Worm (Caenorhabditis elegans) whole organism, young adult: ENCODE data around the gene F49E12.7.
A peak's percentile ranks its signal among the peaks of the same experiment; 100 is the strongest.

ENCODE experiments used
- B0336.3 ChIP-seq: fragments of 200-800 bp; sonication (Bioruptor generic); IDR thresholded peaks from 2 replicates; pipeline ENCODE4 v1.3.6; 2022; ENCODE audit warnings: missing genetic modification characterization, missing compliant biosample characterization
- C17E4.6 ChIP-seq: fragments of 200-800 bp; sonication (Bioruptor generic); IDR thresholded peaks from 2 replicates; pipeline ENCODE4 v1.3.6; 2022; ENCODE audit warnings: missing genetic modification reagents, missing genetic modification characterization, missing compliant biosample characterization
- F33H1.4 ChIP-seq: fragments of 200-800 bp; sonication (Bioruptor generic); IDR thresholded peaks from 2 replicates; pipeline ENCODE4 v1.3.6; 2022; ENCODE audit warnings: missing genetic modification reagents, missing genetic modification characterization, missing compliant biosample characterization
- F55B11.4 ChIP-seq: sonication (generic microtip); optimal IDR thresholded peaks from 2 replicates; lab custom pipeline; 2016; ENCODE audit warnings: missing compliant biosample characterization, missing genetic modification characterization, borderline replicate concordance; ENCODE audit not compliant: insufficient read depth
- F57A8.1 ChIP-seq: fragments of 200-800 bp; sonication (Bioruptor generic); optimal IDR thresholded peaks from 2 replicates; lab custom pipeline; 2018; ENCODE audit warnings: mild to moderate bottlenecking, missing genetic modification characterization, moderate library complexity, missing compliant biosample characterization
- K11D2.4 ChIP-seq: fragments of 200-800 bp; sonication (Bioruptor generic); IDR thresholded peaks from 2 replicates; pipeline ENCODE4 v1.3.6; 2022; ENCODE audit warnings: missing genetic modification reagents, missing genetic modification characterization, missing compliant biosample characterization
- Y79H2A.3 ChIP-seq: fragments of 200-800 bp; sonication (Bioruptor generic); conservative IDR thresholded peaks from 2 replicates; pipeline ENCODE4 v1.3.6; 2022; ENCODE audit warnings: missing genetic modification reagents, missing genetic modification characterization, missing compliant biosample characterization
- akir-1 ChIP-seq: fragments of 200-800 bp; sonication (Bioruptor generic); optimal IDR thresholded peaks from 2 replicates; lab custom pipeline; 2018; ENCODE audit warnings: mild to moderate bottlenecking, missing genetic modification characterization, moderate library complexity, missing compliant biosample characterization
- aptf-2 ChIP-seq: fragments of 200-800 bp; sonication (Bioruptor generic); conservative IDR thresholded peaks from 2 replicates; pipeline ENCODE4 v1.3.6; 2022; ENCODE audit warnings: missing genetic modification reagents, missing genetic modification characterization, missing compliant biosample characterization
- bed-2 ChIP-seq: fragments of 200-800 bp; sonication (Bioruptor generic); IDR thresholded peaks from 2 replicates; pipeline ENCODE4 v1.3.6; 2022; ENCODE audit warnings: missing genetic modification reagents, missing genetic modification characterization, missing compliant biosample characterization
- ceh-40 ChIP-seq: fragments of 200-800 bp; sonication (Bioruptor generic); IDR thresholded peaks from 2 replicates; pipeline ENCODE4 v1.3.6; 2022; ENCODE audit warnings: missing genetic modification characterization, missing compliant biosample characterization
- chd-7 ChIP-seq: sonication (generic microtip); optimal IDR thresholded peaks from 2 replicates; lab custom pipeline; 2016; ENCODE audit warnings: mild to moderate bottlenecking, missing genetic modification characterization, moderate library complexity, missing compliant biosample characterization
- dpff-1 ChIP-seq: sonication (generic microtip); optimal IDR thresholded peaks from 2 replicates; lab custom pipeline; 2017; ENCODE audit warnings: mild to moderate bottlenecking, missing genetic modification characterization, missing compliant biosample characterization
- egrh-3 ChIP-seq: fragments of 200-800 bp; sonication (Bioruptor generic); IDR thresholded peaks from 2 replicates; pipeline ENCODE4 v1.3.6; 2022; ENCODE audit warnings: missing genetic modification reagents, missing genetic modification characterization, missing compliant biosample characterization
- him-1 ChIP-seq: sonication (generic microtip); optimal IDR thresholded peaks from 2 replicates; lab custom pipeline; 2016; ENCODE audit warnings: missing genotype, missing genetic modification reagents, missing genetic modification characterization, missing compliant biosample characterization
- hlh-12 ChIP-seq: sonication (generic microtip); optimal IDR thresholded peaks from 2 replicates; lab custom pipeline; 2016; ENCODE audit warnings: missing genetic modification characterization, missing compliant biosample characterization
- hmg-20 ChIP-seq: fragments of 200-800 bp; sonication (Bioruptor generic); IDR thresholded peaks from 2 replicates; pipeline ENCODE4 v1.3.6; 2022; ENCODE audit warnings: missing genetic modification reagents, missing genetic modification characterization, missing compliant biosample characterization
- lin-54 ChIP-seq: fragments of 200-800 bp; sonication (Bioruptor generic); optimal IDR thresholded peaks from 2 replicates; lab custom pipeline; 2018; ENCODE audit warnings: mild to moderate bottlenecking, missing genetic modification characterization, missing compliant biosample characterization
- madf-3 ChIP-seq: fragments of 200-800 bp; sonication (Bioruptor generic); IDR thresholded peaks from 2 replicates; pipeline ENCODE4 v1.3.6; 2022; ENCODE audit warnings: missing genetic modification reagents, missing genetic modification characterization, missing compliant biosample characterization
- madf-8 ChIP-seq: fragments of 200-800 bp; sonication (Bioruptor generic); conservative IDR thresholded peaks from 2 replicates; pipeline ENCODE4 v1.3.6; 2022; ENCODE audit warnings: missing genetic modification reagents, missing genetic modification characterization, missing compliant biosample characterization
- mel-28 ChIP-seq: sonication (generic microtip); optimal IDR thresholded peaks from 2 replicates; lab custom pipeline; 2016; ENCODE audit warnings: borderline replicate concordance, mild to moderate bottlenecking, missing genetic modification characterization, missing compliant biosample characterization
- mes-4 ChIP-seq: sonication (generic microtip); optimal IDR thresholded peaks from 2 replicates; lab custom pipeline; 2016; ENCODE audit warnings: missing genotype, missing genetic modification characterization, missing compliant biosample characterization
- mxl-1 ChIP-seq: sonication (generic microtip); optimal IDR thresholded peaks from 2 replicates; lab custom pipeline; 2016; ENCODE audit warnings: missing genetic modification characterization, missing compliant biosample characterization
- nfya-1 ChIP-seq: sonication (generic microtip); optimal IDR thresholded peaks from 2 replicates; lab custom pipeline; 2017; ENCODE audit warnings: antibody characterized with exemption, missing compliant biosample characterization, missing genetic modification characterization, borderline replicate concordance; ENCODE audit not compliant: insufficient read depth
- nfya-2 ChIP-seq: fragments of 200-800 bp; sonication (Bioruptor generic); IDR thresholded peaks from 2 replicates; pipeline ENCODE4 v1.3.6; 2022; ENCODE audit warnings: missing genetic modification reagents, missing genetic modification characterization, missing compliant biosample characterization
- nhr-179 ChIP-seq: sonication (generic microtip); optimal IDR thresholded peaks from 2 replicates; lab custom pipeline; 2016; ENCODE audit warnings: mild to moderate bottlenecking, missing genetic modification characterization, missing compliant biosample characterization
- nhr-90 ChIP-seq: sonication (generic microtip); optimal IDR thresholded peaks from 2 replicates; lab custom pipeline; 2016; ENCODE audit warnings: missing genotype, mild to moderate bottlenecking, missing genetic modification characterization, missing compliant biosample characterization
- tlf-1 ChIP-seq: fragments of 200-800 bp; sonication (Bioruptor generic); optimal IDR thresholded peaks from 2 replicates; lab custom pipeline; 2018; ENCODE audit warnings: mild to moderate bottlenecking, missing genetic modification characterization, missing compliant biosample characterization
- unc-62 ChIP-seq: fragments of 150-350 bp; optimal IDR thresholded peaks from 2 replicates; lab custom pipeline; 2014; ENCODE audit warnings: missing biosample characterization, missing genetic modification reagents, missing genetic modification characterization
- zfh-2 ChIP-seq: fragments of 200-800 bp; sonication (Bioruptor generic); conservative IDR thresholded peaks from 2 replicates; pipeline ENCODE4 v1.3.6; 2022; ENCODE audit warnings: missing genetic modification reagents, missing genetic modification characterization, missing compliant biosample characterization
- zim-3 ChIP-seq: sonication (generic microtip); optimal IDR thresholded peaks from 2 replicates; lab custom pipeline; 2017; ENCODE audit warnings: mild to moderate bottlenecking, missing genetic modification characterization, moderate library complexity, missing compliant biosample characterization
- ztf-6 ChIP-seq: fragments of 200-800 bp; sonication (Bioruptor generic); IDR thresholded peaks from 2 replicates; pipeline ENCODE4 v1.3.6; 2022; ENCODE audit warnings: missing genetic modification reagents, missing genetic modification characterization, missing compliant biosample characterization

The F49E12.7 gene

ce11 chrII:8369059-8369458, 26.9 kb downstream of the F49E12.7 start, which contains the start of gene amt-3:
Gene amt-3, minus strand, starts transcription at chrII:8369159.
- no peak for TF ChIP-seq chd-7 (tag; lab: Kevin White, UChicago)
- no peak for TF ChIP-seq tlf-1 (GFP tag; lab: Kevin White, UChicago)
- no peak for TF ChIP-seq F57A8.1 (GFP tag; lab: Kevin White, UChicago)
- no peak for TF ChIP-seq hlh-12
- TF ChIP-seq, all 124 proteins: peak for 0

- TF ChIP-seq F57A8.1 (GFP tag; lab: Kevin White, UChicago) = no peak
- no peak for TF ChIP-seq bed-2 (GFP tag; lab: Robert Waterston, UW)
- TF ChIP-seq F33H1.4 (GFP tag; lab: Robert Waterston, UW) = no peak
- TF ChIP-seq F55B11.4 (tag; lab: Kevin White, UChicago) = no peak
Observed at ce11 chrII:8360453-8360852, 35.5 kb downstream of the F49E12.7 start, which contains the start of gene M195.2. Gene M195.2, plus strand, starts transcription at chrII:8360753.

ce11 chrII:8359350-8359749, 36.6 kb downstream of the F49E12.7 start, which contains the start of gene col-77:
Gene col-77, minus strand, starts transcription at chrII:8359381.
- TF ChIP-seq mel-28 (tag; lab: Kevin White, UChicago) (no peak), ceh-40 (GFP tag; lab: Robert Waterston, UW) (no peak), F57A8.1 (GFP tag; lab: Kevin White, UChicago) (no peak), mxl-1 (tag; lab: Kevin White, UChicago) (no peak), nfya-1 (no peak), Y79H2A.3 (no peak), zim-3 (no peak), madf-8 (GFP tag; lab: Robert Waterston, UW) (no peak), nfya-2 (no peak)

- TF ChIP-seq zfh-2 (GFP tag; lab: Robert Waterston, UW) (peak; percentile 75), egrh-3 (peak; percentile 80; the same call in 1 of the 2 replicates), dpff-1 (peak; percentile 22), him-1 (tag; lab: Kevin White, UChicago) (no peak)
Observed at ce11 chrII:8358466-8358865, 37.5 kb downstream of the F49E12.7 start.

ce11 chrII:8354233-8354750, 41.6 kb downstream of the F49E12.7 start, which contains the start of gene C26D10.6:
Gene C26D10.6, minus strand, starts transcription at chrII:8354700.
- TF ChIP-seq unc-62 (GFP tag; lab: Kevin White, UChicago) (no peak), lin-54 (GFP tag; lab: Kevin White, UChicago) (no peak), madf-3 (GFP tag; lab: Robert Waterston, UW) (no peak), mel-28 (tag; lab: Kevin White, UChicago) (no peak), hmg-20 (GFP tag; lab: Robert Waterston, UW) (no peak), K11D2.4 (GFP tag; lab: Robert Waterston, UW) (no peak), tlf-1 (GFP tag; lab: Kevin White, UChicago) (no peak), nhr-90 (no peak), C17E4.6 (GFP tag; lab: Robert Waterston, UW) (no peak), mes-4 (tag; lab: Kevin White, UChicago) (no peak), nhr-179 (no peak), ztf-6 (GFP tag; lab: Robert Waterston, UW) (no peak)

- TF ChIP-seq zfh-2 (GFP tag; lab: Robert Waterston, UW) = peak; percentile 61; the same call in 1 of the 2 replicates
- no peak for TF ChIP-seq B0336.3 (GFP tag; lab: Robert Waterston, UW)
- TF ChIP-seq akir-1 (GFP tag; lab: Kevin White, UChicago) = no peak
- no peak for TF ChIP-seq nfya-2
- no peak for TF ChIP-seq aptf-2 (GFP tag; lab: Robert Waterston, UW)
- TF ChIP-seq chd-7 (tag; lab: Kevin White, UChicago) = no peak
Observed at ce11 chrII:8353288-8353687, 42.7 kb downstream of the F49E12.7 start.
